Worm (Caenorhabditis elegans) whole organism, mixed stage, embryonic: Measurements from ENCODE around the gene moc-5.

Experiments used
- M03D4.4 ChIP-seq: sonication (generic microtip); optimal IDR thresholded peaks from 2 replicates; lab custom pipeline; 2017; ENCODE audit warnings: mild to moderate bottlenecking, missing genetic modification characterization, missing compliant biosample characterization
- bed-3 ChIP-seq: fragments of 200-800 bp; sonication (Bioruptor generic); optimal IDR thresholded peaks from 3 replicates; lab custom pipeline; 2018; ENCODE audit warnings: mild to moderate bottlenecking, missing genetic modification characterization, moderate library complexity, missing compliant biosample characterization
- blmp-1 ChIP-seq: fragments of 150-350 bp; optimal IDR thresholded peaks from 2 replicates; lab custom pipeline; 2014; ENCODE audit warnings: missing biosample characterization, missing genetic modification characterization
- ceh-39 ChIP-seq: fragments of 150-350 bp; optimal IDR thresholded peaks from 2 replicates; lab custom pipeline; 2014; ENCODE audit warnings: missing biosample characterization, missing genetic modification characterization
- ceh-43 ChIP-seq: fragments of 200-800 bp; sonication (Bioruptor generic); optimal IDR thresholded peaks from 2 replicates; lab custom pipeline; 2018; ENCODE audit warnings: mild to moderate bottlenecking, missing genetic modification characterization, moderate library complexity, missing compliant biosample characterization
- ceh-83 ChIP-seq: fragments of 200-800 bp; sonication (Bioruptor generic); optimal IDR thresholded peaks from 2 replicates; lab custom pipeline; 2018; ENCODE audit warnings: mild to moderate bottlenecking, missing genetic modification characterization, missing compliant biosample characterization
- ces-1 ChIP-seq: fragments of 150-350 bp; optimal IDR thresholded peaks from 2 replicates; lab custom pipeline; 2014; ENCODE audit warnings: missing biosample characterization, missing genetic modification reagents, missing genetic modification characterization
- drap-1 ChIP-seq: fragments of 200-800 bp; sonication (Bioruptor generic); optimal IDR thresholded peaks from 3 replicates; lab custom pipeline; 2018; ENCODE audit warnings: mild to moderate bottlenecking, missing genetic modification characterization, missing compliant biosample characterization
- elt-3 ChIP-seq: fragments of 150-350 bp; optimal IDR thresholded peaks from 2 replicates; lab custom pipeline; 2014; ENCODE audit warnings: missing biosample characterization, missing genetic modification characterization
- flh-1 ChIP-seq: fragments of 200-800 bp; sonication (Bioruptor generic); optimal IDR thresholded peaks from 2 replicates; lab custom pipeline; 2018; ENCODE audit warnings: mild to moderate bottlenecking, missing genetic modification characterization, moderate library complexity, missing compliant biosample characterization
- hlh-1 ChIP-seq: fragments of 150-350 bp; optimal IDR thresholded peaks from 2 replicates; lab custom pipeline; 2014; ENCODE audit warnings: missing biosample characterization, missing genetic modification reagents, missing genetic modification characterization
- lin-13 ChIP-seq: fragments of 150-350 bp; optimal IDR thresholded peaks from 2 replicates; lab custom pipeline; 2014; ENCODE audit warnings: missing biosample characterization, missing genetic modification characterization
- lin-32 ChIP-seq: fragments of 200-800 bp; sonication (Bioruptor generic); optimal IDR thresholded peaks from 2 replicates; lab custom pipeline; 2018; ENCODE audit warnings: mild to moderate bottlenecking, missing genetic modification characterization, missing compliant biosample characterization
- lsy-2 ChIP-seq: fragments of 150-350 bp; optimal IDR thresholded peaks from 2 replicates; lab custom pipeline; 2014; ENCODE audit warnings: missing biosample characterization, missing genetic modification characterization
- mep-1 ChIP-seq: fragments of 150-350 bp; optimal IDR thresholded peaks from 2 replicates; lab custom pipeline; 2017; ENCODE audit warnings: missing biosample characterization, missing genetic modification reagents, missing genetic modification characterization, inconsistent platforms
- mls-2 ChIP-seq: sonication (generic microtip); optimal IDR thresholded peaks from 2 replicates; lab custom pipeline; 2016; ENCODE audit warnings: mild to moderate bottlenecking, missing genetic modification characterization, moderate library complexity, missing compliant biosample characterization
- nhr-12 ChIP-seq: fragments of 150-350 bp; optimal IDR thresholded peaks from 2 replicates; lab custom pipeline; 2014; ENCODE audit warnings: missing biosample characterization, missing genetic modification characterization
- nhr-2 ChIP-seq: fragments of 150-350 bp; optimal IDR thresholded peaks from 2 replicates; lab custom pipeline; 2014; ENCODE audit warnings: missing biosample characterization, missing genetic modification characterization
- nhr-237 ChIP-seq: fragments of 150-350 bp; optimal IDR thresholded peaks from 2 replicates; lab custom pipeline; 2014; ENCODE audit warnings: missing biosample characterization, missing genetic modification characterization
- nhr-28 ChIP-seq: fragments of 150-350 bp; optimal IDR thresholded peaks from 2 replicates; lab custom pipeline; 2014; ENCODE audit warnings: missing biosample characterization, missing genetic modification characterization
- pha-4 ChIP-seq: fragments of 150-350 bp; optimal IDR thresholded peaks from 2 replicates; lab custom pipeline; 2018; ENCODE audit warnings: missing biosample characterization, missing genetic modification reagents, missing genetic modification characterization
- snpc-4 ChIP-seq: fragments of 150-350 bp; optimal IDR thresholded peaks from 2 replicates; lab custom pipeline; 2014; ENCODE audit warnings: missing biosample characterization, missing genetic modification characterization
- sptf-1 ChIP-seq: sonication (generic microtip); optimal IDR thresholded peaks from 2 replicates; lab custom pipeline; 2017; ENCODE audit warnings: mild to moderate bottlenecking, missing genetic modification characterization, moderate library complexity, missing compliant biosample characterization
- tbx-8 ChIP-seq: fragments of 200-800 bp; sonication (Bioruptor generic); optimal IDR thresholded peaks from 2 replicates; lab custom pipeline; 2018; ENCODE audit warnings: mild to moderate bottlenecking, missing genetic modification characterization, moderate library complexity, missing compliant biosample characterization
- unc-120 ChIP-seq: sonication (generic microtip); optimal IDR thresholded peaks from 2 replicates; lab custom pipeline; 2017; ENCODE audit warnings: missing genetic modification characterization, missing compliant biosample characterization; ENCODE audit not compliant: poor library complexity, severe bottlenecking
- unc-39 ChIP-seq: fragments of 150-350 bp; optimal IDR thresholded peaks from 2 replicates; lab custom pipeline; 2014; ENCODE audit warnings: missing biosample characterization, missing genetic modification characterization
- unc-62 ChIP-seq: fragments of 150-350 bp; optimal IDR thresholded peaks from 2 replicates; lab custom pipeline; 2014; ENCODE audit warnings: missing biosample characterization, missing genetic modification reagents, missing genetic modification characterization
- zip-8 ChIP-seq: fragments of 150-350 bp; optimal IDR thresholded peaks from 2 replicates; lab custom pipeline; 2014; ENCODE audit warnings: missing biosample characterization, missing genetic modification characterization
- ztf-11 ChIP-seq: fragments of 150-350 bp; optimal IDR thresholded peaks from 2 replicates; lab custom pipeline; 2014; ENCODE audit warnings: missing biosample characterization, missing genetic modification characterization

The moc-5 gene

ce11 chrX:9565881-9566280, at the start of gene moc-5:
Gene moc-5, minus strand, starts transcription at chrX:9565981.
- TF ChIP-seq elt-3 (tag; lab: Kevin White, UChicago) (no peak), pha-4 (tag; lab: Kevin White, UChicago) (no peak), ztf-11 (tag; lab: Kevin White, UChicago) (no peak), blmp-1 (tag; lab: Kevin White, UChicago) (no peak), nhr-2 (tag; lab: Kevin White, UChicago) (no peak), unc-120 (tag; lab: Kevin White, UChicago) (no peak), lin-13 (tag; lab: Kevin White, UChicago) (no peak), drap-1 (GFP tag; lab: Kevin White, UChicago) (no peak), bed-3 (GFP tag; lab: Kevin White, UChicago) (no peak), lin-32 (GFP tag; lab: Kevin White, UChicago) (no peak), ceh-39 (tag; lab: Kevin White, UChicago) (no peak), flh-1 (no peak), ceh-83 (GFP tag; lab: Kevin White, UChicago) (no peak), unc-39 (tag; lab: Kevin White, UChicago) (no peak), M03D4.4 (tag; lab: Kevin White, UChicago) (no peak), sptf-1 (tag; lab: Kevin White, UChicago) (no peak), lsy-2 (no peak)

- no peak for TF ChIP-seq bed-3 (GFP tag; lab: Kevin White, UChicago)
- TF ChIP-seq ces-1 (GFP tag; lab: Kevin White, UChicago) = peak; percentile 38
These were observed 44.3 kb upstream of the moc-5 start, which contains the start of gene C11E4.6 for ce11 chrX:9610040-9610613. Gene C11E4.6, plus strand, starts transcription at chrX:9610563.

DNA sequence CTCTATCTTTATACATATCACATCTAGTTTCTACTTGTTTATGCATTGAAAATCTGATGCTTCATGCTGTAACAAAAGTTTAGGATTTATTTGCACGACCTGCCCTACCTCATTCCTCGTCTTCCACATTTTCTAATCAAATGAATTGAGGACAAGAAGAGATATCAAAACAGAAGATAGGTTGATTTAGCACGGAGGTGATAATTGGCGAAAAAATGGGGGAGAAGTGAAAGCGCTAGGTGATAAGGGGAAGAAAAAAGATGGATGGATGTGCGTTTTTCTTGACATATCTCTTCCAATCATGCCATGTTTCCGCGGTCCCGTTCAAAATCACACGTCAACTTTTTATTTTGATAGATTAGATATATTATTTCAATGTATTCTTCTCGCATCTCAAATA, 42.3 kb upstream of the moc-5 start:
- TF ChIP-seq unc-120 (tag; lab: Kevin White, UChicago) (peak; percentile 12), zip-8 (tag; lab: Kevin White, UChicago) (no peak), unc-62 (peak; percentile 30)
- TF ChIP-seq, all 35 proteins: peak for 2

DNA sequence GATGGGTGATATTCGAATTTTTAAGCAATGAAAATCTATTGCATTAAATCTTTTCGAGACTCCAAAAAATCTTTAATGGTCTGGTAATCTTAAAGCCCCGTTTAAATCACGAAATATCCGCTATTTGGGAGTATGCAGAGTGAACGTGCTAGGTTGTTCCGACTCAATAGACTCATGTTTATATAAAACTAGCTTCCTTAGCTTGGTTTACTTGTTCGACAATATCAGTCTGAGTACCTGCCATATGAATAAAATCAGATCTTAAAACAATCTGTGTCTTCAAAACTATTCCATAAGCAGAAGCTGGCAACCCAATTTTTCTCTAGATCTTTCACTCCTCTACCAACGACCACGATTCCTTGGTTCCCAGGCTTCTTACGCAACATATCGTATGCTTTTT, 37.4 kb upstream of the moc-5 start:
- no peak for TF ChIP-seq mep-1 (tag; lab: Kevin White, UChicago)
- no peak for TF ChIP-seq ceh-43 (GFP tag; lab: Kevin White, UChicago)
- TF ChIP-seq flh-1 = no peak
- no peak for TF ChIP-seq bed-3 (GFP tag; lab: Kevin White, UChicago)
- TF ChIP-seq nhr-28 = no peak
- TF ChIP-seq drap-1 (GFP tag; lab: Kevin White, UChicago) = no peak
- no peak for TF ChIP-seq pha-4 (tag; lab: Kevin White, UChicago)
- no peak for TF ChIP-seq ztf-11 (tag; lab: Kevin White, UChicago)

ce11 chrX:9602625-9603024, 36.8 kb upstream of the moc-5 start:
- TF ChIP-seq lsy-2 (no peak), hlh-1 (tag; lab: Kevin White, UChicago) (no peak), flh-1 (no peak), zip-8 (tag; lab: Kevin White, UChicago) (no peak), elt-3 (tag; lab: Kevin White, UChicago) (no peak), nhr-12 (tag; lab: Kevin White, UChicago) (no peak), mls-2 (tag; lab: Kevin White, UChicago) (no peak), blmp-1 (tag; lab: Kevin White, UChicago) (no peak), tbx-8 (GFP tag; lab: Kevin White, UChicago) (no peak), nhr-237 (tag; lab: Kevin White, UChicago) (no peak), mep-1 (tag; lab: Kevin White, UChicago) (no peak), drap-1 (GFP tag; lab: Kevin White, UChicago) (no peak), ceh-83 (GFP tag; lab: Kevin White, UChicago) (no peak), lin-13 (tag; lab: Kevin White, UChicago) (no peak), unc-62 (no peak), nhr-2 (tag; lab: Kevin White, UChicago) (no peak), ceh-39 (tag; lab: Kevin White, UChicago) (no peak), unc-120 (tag; lab: Kevin White, UChicago) (no peak)

ce11 chrX:9597299-9597698, 31.5 kb upstream of the moc-5 start:
- TF ChIP-seq lin-13 (tag; lab: Kevin White, UChicago) (no peak), snpc-4 (tag; lab: Kevin White, UChicago) (no peak)
- TF ChIP-seq, all 35 proteins: peak for 0
